Worm (Caenorhabditis elegans): ENCODE measurements around the gene mec-15.

- TF ChIP-seq dao-5 (tag; optimal IDR thresholded peaks at IDR 0.05): no peak
- no peak for TF ChIP-seq him-1 (tag; optimal IDR thresholded peaks at IDR 0.05)
Measured at ce11 chrII:10288926-10289325, 49.4 kb upstream of the mec-15 start.
